Worm (Caenorhabditis elegans): Measurements from ENCODE around the gene bbs-5.

ce11 chrIII:10293362-10293761, 31.8 kb upstream of the bbs-5 start:
- TF ChIP-seq tbx-2 (tag; optimal IDR thresholded peaks at IDR 0.05): no peak
- TF ChIP-seq sox-4 (tag; optimal IDR thresholded peaks at IDR 0.05): no peak
- no peak for TF ChIP-seq zip-5 (tag; optimal IDR thresholded peaks at IDR 0.05)
- no peak for TF ChIP-seq pax-1 (tag; optimal IDR thresholded peaks at IDR 0.05)
- TF ChIP-seq pqm-1 (tag; optimal IDR thresholded peaks at IDR 0.05): no peak
- TF ChIP-seq ceh-30 (tag; optimal IDR thresholded peaks at IDR 0.05): no peak
- no peak for TF ChIP-seq dve-1 (tag; optimal IDR thresholded peaks at IDR 0.05)
- TF ChIP-seq ttx-3 (tag; optimal IDR thresholded peaks at IDR 0.05): no peak
- no peak for TF ChIP-seq nhr-11 (tag; optimal IDR thresholded peaks at IDR 0.05)
- no peak for TF ChIP-seq ceh-6 (GFP tag; optimal IDR thresholded peaks at IDR 0.05)
- no peak for TF ChIP-seq elt-2 (tag; optimal IDR thresholded peaks at IDR 0.05)
- no peak for TF ChIP-seq ceh-48 (tag; optimal IDR thresholded peaks at IDR 0.05)
- no peak for TF ChIP-seq ceh-19 (GFP tag; optimal IDR thresholded peaks at IDR 0.05)
- no peak for TF ChIP-seq odd-2 (tag; optimal IDR thresholded peaks at IDR 0.05)
